Worm (Caenorhabditis elegans): ENCODE data around the gene R02F2.5.

DNA sequence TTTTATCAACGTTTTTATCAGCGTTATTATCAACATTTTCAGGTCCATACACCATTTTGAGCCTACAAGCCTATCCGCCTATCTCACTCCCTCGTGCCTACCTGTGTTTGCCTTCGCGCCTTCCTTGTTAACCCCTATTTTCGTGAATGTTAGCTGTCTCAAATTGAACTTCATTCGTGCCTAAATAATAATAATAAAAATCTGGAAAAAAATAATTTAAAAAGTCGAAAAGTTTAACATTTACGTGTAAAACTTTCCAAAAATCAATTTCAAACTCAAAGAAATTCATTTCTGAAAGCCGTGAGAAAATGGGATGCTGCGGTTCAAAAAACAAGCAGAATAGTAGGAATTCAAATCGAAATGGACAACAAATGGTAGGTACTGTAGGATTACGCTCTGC, 1.1 kb upstream of the R02F2.5 start, which contains the start of gene R02F2.10:
- TF ChIP-seq dpl-1 (GFP tag; optimal IDR thresholded peaks at IDR 0.05) (no peak), mxl-1 (tag; optimal IDR thresholded peaks at IDR 0.05) (no peak), attf-5 (GFP tag; optimal IDR thresholded peaks at IDR 0.05) (no peak), fkh-3 (tag; optimal IDR thresholded peaks at IDR 0.05) (no peak), snpc-1.3 (tag; optimal IDR thresholded peaks at IDR 0.05; ENCODE audit: insufficient read depth) (no peak), ztf-6 (GFP tag; IDR thresholded peaks at IDR 0.05) (no peak), pha-4 (tag; optimal IDR thresholded peaks at IDR 0.05) (no peak), B0261.1 (tag; optimal IDR thresholded peaks at IDR 0.05) (no peak), lsy-27 (tag; optimal IDR thresholded peaks at IDR 0.05; ENCODE audit: borderline replicate concordance, insufficient read depth) (no peak)

All from whole organism, young adult.